Worm (Caenorhabditis elegans): ENCODE measurements around the gene F16G10.2.

The F16G10.2 gene

ce11 chrII:2403984-2404383, 28.9 kb downstream of the F16G10.2 start, which contains the start of gene F16G10.1:
TSS of gene F16G10.1 (plus strand) at chrII:2404284.
- TF ChIP-seq C16A3.4 (tag; optimal IDR thresholded peaks at IDR 0.05) (no peak), grh-1 (GFP tag; IDR thresholded peaks at IDR 0.05) (no peak), aly-2 (tag; optimal IDR thresholded peaks at IDR 0.05) (no peak), hpl-2 (GFP tag; optimal IDR thresholded peaks at IDR 0.05) (no peak), ces-1 (GFP tag; optimal IDR thresholded peaks at IDR 0.05) (no peak), mef-2 (tag; optimal IDR thresholded peaks at IDR 0.05) (no peak), egl-27 (tag; optimal IDR thresholded peaks at IDR 0.05) (no peak), fkh-4 (tag; optimal IDR thresholded peaks at IDR 0.05; ENCODE audit: borderline replicate concordance) (no peak), unc-86 (tag; optimal IDR thresholded peaks at IDR 0.05) (no peak), aha-1 (tag; optimal IDR thresholded peaks at IDR 0.05) (no peak), swsn-7 (tag; optimal IDR thresholded peaks at IDR 0.05) (no peak), lir-3 (tag; optimal IDR thresholded peaks at IDR 0.05; ENCODE audit: poor library complexity) (no peak)

- TF ChIP-seq ces-1 (GFP tag; optimal IDR thresholded peaks at IDR 0.05) (no peak), rnt-1 (tag; optimal IDR thresholded peaks at IDR 0.05) (no peak), aha-1 (tag; optimal IDR thresholded peaks at IDR 0.05) (no peak), unc-98 (GFP tag; IDR thresholded peaks at IDR 0.05) (no peak), ceh-88 (GFP tag; IDR thresholded peaks at IDR 0.05) (no peak), fkh-4 (tag; optimal IDR thresholded peaks at IDR 0.05; ENCODE audit: borderline replicate concordance) (no peak)
Measured at ce11 chrII:2411093-2411492, 36.0 kb downstream of the F16G10.2 start.

- TF ChIP-seq efl-1 (optimal IDR thresholded peaks at IDR 0.05) (no peak), efl-1 (GFP tag; optimal IDR thresholded peaks at IDR 0.05 in 1 of 2) (peak in 1 of 2 experiments; percentile 55), elt-2 (tag; optimal IDR thresholded peaks at IDR 0.05) (no peak)
Measured at ce11 chrII:2411555-2411954, 36.5 kb downstream of the F16G10.2 start.

ce11 chrII:2412649-2413048, 37.6 kb downstream of the F16G10.2 start, which contains the start of gene fbxa-182:
TSS of gene fbxa-182 (minus strand) at chrII:2412749.
- TF ChIP-seq efl-3 (GFP tag; optimal IDR thresholded peaks at IDR 0.05) (no peak), rnt-1 (tag; optimal IDR thresholded peaks at IDR 0.05) (no peak), snpc-4 (tag; optimal IDR thresholded peaks at IDR 0.05) (no peak), elt-2 (tag; optimal IDR thresholded peaks at IDR 0.05) (peak; percentile 10), nhr-237 (tag; optimal IDR thresholded peaks at IDR 0.05) (no peak)

ce11 chrII:2415439-2415838, 40.4 kb downstream of the F16G10.2 start, which contains the start of gene fbxa-4:
TSS of gene fbxa-4 (minus strand) at chrII:2415531.
- TF ChIP-seq unc-30 (tag; optimal IDR thresholded peaks at IDR 0.05) (no peak), nhr-84 (tag; optimal IDR thresholded peaks at IDR 0.05) (no peak), F16B12.6 (tag; optimal IDR thresholded peaks at IDR 0.05) (peak; percentile 44), ztf-11 (tag; optimal IDR thresholded peaks at IDR 0.05) (no peak), rnt-1 (tag; optimal IDR thresholded peaks at IDR 0.05) (no peak), irx-1 (tag; optimal IDR thresholded peaks at IDR 0.05) (no peak), nhr-90 (tag; optimal IDR thresholded peaks at IDR 0.05; ENCODE audit: poor library complexity) (peak; percentile 11), zag-1 (tag; optimal IDR thresholded peaks at IDR 0.05) (no peak), lin-35 (GFP tag; optimal IDR thresholded peaks at IDR 0.05) (peak in 1 of 2 experiments; percentile 51), Y116A8C.19 (tag; optimal IDR thresholded peaks at IDR 0.05; ENCODE audit: borderline replicate concordance) (no peak), fkh-4 (tag; optimal IDR thresholded peaks at IDR 0.05; ENCODE audit: borderline replicate concordance) (no peak), efl-1 (optimal IDR thresholded peaks at IDR 0.05) (peak in 1 of 2 experiments; percentile 27), efl-1 (GFP tag; optimal IDR thresholded peaks at IDR 0.05 in 1 of 2) (peak in 1 of 2 experiments; percentile 35), dpl-1 (GFP tag; optimal IDR thresholded peaks at IDR 0.05) (peak in 1 of 3 experiments; percentile 4), lsy-2 (tag; optimal IDR thresholded peaks at IDR 0.05) (peak in 1 of 2 experiments; percentile 15), nhr-237 (tag; optimal IDR thresholded peaks at IDR 0.05) (no peak), vab-15 (tag; optimal IDR thresholded peaks at IDR 0.05) (no peak), elt-2 (tag; optimal IDR thresholded peaks at IDR 0.05) (peak; percentile 65)

All from whole organism, L1 larva.